5 fruit fly cellular contexts compared by ENCODE assay signal in the genomic region with DNA sequence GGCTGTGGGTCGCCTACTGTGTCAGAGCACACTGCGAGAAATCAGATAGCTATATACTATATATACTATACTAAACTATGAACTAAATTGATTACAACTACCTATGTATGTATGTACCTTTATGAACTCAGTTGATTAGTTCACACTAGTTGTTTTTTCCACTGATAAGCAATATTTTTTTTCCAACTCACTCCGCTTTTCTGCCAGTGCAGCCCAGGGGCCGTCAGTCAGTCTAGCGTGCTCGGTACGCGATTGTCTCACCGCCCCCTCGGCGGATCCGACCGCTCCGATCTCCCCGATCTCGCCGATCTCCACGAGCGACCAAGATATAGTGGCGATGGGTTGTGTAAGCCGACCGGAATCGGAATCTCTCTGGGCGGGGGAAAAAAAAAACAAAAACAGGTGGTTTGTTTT.
TF ChIP-seq lines count a peak whose summit lies in the region.

No protein-coding gene starts in this region.

- TF ChIP-seq CTCF in whole organism, embryonic (GFP tag; optimal IDR thresholded peaks at IDR 0.05; lab: Kevin White, UChicago): peak; percentile 36

TF ChIP-seq in whole organism, adult, 20 proteins besides CTCF, POLR2A, EP300 and RAD21 (continues in another document):
- TF ChIP-seq CG12768 (GFP tag; optimal IDR thresholded peaks at IDR 0.05; lab: Kevin White, UChicago) (peak; percentile 66), bab1 (GFP tag; optimal IDR thresholded peaks at IDR 0.05; lab: Kevin White, UChicago) (no peak), CG7101 (tag; optimal IDR thresholded peaks at IDR 0.05; lab: Kevin White, UChicago) (peak; percentile 72), CG33017 (tag; optimal IDR thresholded peaks at IDR 0.05; lab: Kevin White, UChicago) (peak; percentile 74), Clk (GFP tag; optimal IDR thresholded peaks at IDR 0.05; lab: Kevin White, UChicago) (peak; percentile 8), CG7045 (GFP tag; optimal IDR thresholded peaks at IDR 0.05; lab: Kevin White, UChicago) (peak; percentile 64), Hr96 (GFP tag; optimal IDR thresholded peaks at IDR 0.05; lab: Kevin White, UChicago) (peak; percentile 50), CG11617 (GFP tag; optimal IDR thresholded peaks at IDR 0.05; lab: Kevin White, UChicago) (peak; percentile 38), pad (GFP tag; optimal IDR thresholded peaks at IDR 0.05; lab: Kevin White, UChicago) (peak; percentile 32), CG5204 (GFP tag; optimal IDR thresholded peaks at IDR 0.05; lab: Kevin White, UChicago) (peak; percentile 51), cnc (optimal IDR thresholded peaks at IDR 0.05; lab: Kevin White, UChicago) (no peak), tj (GFP tag; optimal IDR thresholded peaks at IDR 0.05; lab: Kevin White, UChicago) (peak; percentile 30), cic (GFP tag; optimal IDR thresholded peaks at IDR 0.05; lab: Kevin White, UChicago) (peak; percentile 33), Mnt (GFP tag; optimal IDR thresholded peaks at IDR 0.05; lab: Kevin White, UChicago) (peak; percentile 39), Crg-1 (GFP tag; optimal IDR thresholded peaks at IDR 0.05; lab: Kevin White, UChicago) (no peak), kay (GFP tag; lab: Kevin White, UChicago; ENCODE audit: borderline replicate concordance) (peak; percentile 29), toe (GFP tag; optimal IDR thresholded peaks at IDR 0.05; lab: Kevin White, UChicago) (peak; percentile 34)

TF ChIP-seq in whole organism, embryonic, 481 proteins besides CTCF, POLR2A, EP300 and RAD21 (continues in another document):
- TF ChIP-seq CG6765 (GFP tag; optimal IDR thresholded peaks at IDR 0.05; lab: Kevin White, UChicago): peak; percentile 68
- TF ChIP-seq MTF-1 (GFP tag; optimal IDR thresholded peaks at IDR 0.05; lab: Kevin White, UChicago; ENCODE audit: borderline replicate concordance): peak; percentile 34
- peak; percentile 68 for TF ChIP-seq fd3F (GFP tag; optimal IDR thresholded peaks at IDR 0.05; lab: Kevin White, UChicago)
- peak; percentile 19 for TF ChIP-seq Bdp1 (GFP tag; optimal IDR thresholded peaks at IDR 0.05; lab: Kevin White, UChicago)
- TF ChIP-seq CG13624 (GFP tag; optimal IDR thresholded peaks at IDR 0.05; lab: Kevin White, UChicago): peak; percentile 68
- TF ChIP-seq fu2 (GFP tag; optimal IDR thresholded peaks at IDR 0.05; lab: Kevin White, UChicago): no peak
- TF ChIP-seq Atf3 (GFP tag; optimal IDR thresholded peaks at IDR 0.05; lab: Kevin White, UChicago): peak; percentile 22
- peak; percentile 76 for TF ChIP-seq Xbp1 (GFP tag; optimal IDR thresholded peaks at IDR 0.05; lab: Kevin White, UChicago)
- peak; percentile 88 for TF ChIP-seq CG17359 (tag; optimal IDR thresholded peaks at IDR 0.05; lab: Kevin White, UChicago)
- peak; percentile 67 for TF ChIP-seq CG10979 (tag; optimal IDR thresholded peaks at IDR 0.05; lab: Kevin White, UChicago)
- peak; percentile 82 for TF ChIP-seq CG6854 (GFP tag; optimal IDR thresholded peaks at IDR 0.05; lab: Kevin White, UChicago)
- no peak for TF ChIP-seq nerfin-2 (GFP tag; IDR thresholded peaks at IDR 0.05; lab: Robert Waterston, UW; ENCODE audit: partially characterized antibody)
- TF ChIP-seq Sox102F (GFP tag; optimal IDR thresholded peaks at IDR 0.05; lab: Kevin White, UChicago): peak; percentile 88
- no peak for TF ChIP-seq da (GFP tag; optimal IDR thresholded peaks at IDR 0.05; lab: Kevin White, UChicago)
- TF ChIP-seq luna (GFP tag; optimal IDR thresholded peaks at IDR 0.05; lab: Kevin White, UChicago): peak; percentile 17
- TF ChIP-seq HmgZ (tag; optimal IDR thresholded peaks at IDR 0.05; lab: Kevin White, UChicago): peak; percentile 68
- TF ChIP-seq CG12236 (GFP tag; optimal IDR thresholded peaks at IDR 0.05; lab: Kevin White, UChicago): no peak

TF ChIP-seq in whole organism, prepupa, 60 proteins besides CTCF, POLR2A, EP300 and RAD21 (continues in another document):
- peak; percentile 66 for TF ChIP-seq CG4318 (GFP tag; optimal IDR thresholded peaks at IDR 0.05; lab: Kevin White, UChicago)
- peak; percentile 94 for TF ChIP-seq CG6163 (GFP tag; IDR thresholded peaks at IDR 0.05; lab: Robert Waterston, UW)
- peak; percentile 16 for TF ChIP-seq Sox14 (GFP tag; optimal IDR thresholded peaks at IDR 0.05; lab: Kevin White, UChicago)
- TF ChIP-seq fd85E (GFP tag; optimal IDR thresholded peaks at IDR 0.05; lab: Kevin White, UChicago): no peak
- peak; percentile 70 for TF ChIP-seq dac (GFP tag; optimal IDR thresholded peaks at IDR 0.05; lab: Kevin White, UChicago)
- peak; percentile 55 for TF ChIP-seq CG1621 (tag; optimal IDR thresholded peaks at IDR 0.05; lab: Kevin White, UChicago)
- TF ChIP-seq lz (GFP tag; optimal IDR thresholded peaks at IDR 0.05; lab: Kevin White, UChicago): peak; percentile 29
- TF ChIP-seq CG6808 (GFP tag; optimal IDR thresholded peaks at IDR 0.05; lab: Kevin White, UChicago): peak; percentile 74
- no peak for TF ChIP-seq Eip93F (GFP tag; optimal IDR thresholded peaks at IDR 0.05; lab: Kevin White, UChicago)
- TF ChIP-seq acj6 (GFP tag; optimal IDR thresholded peaks at IDR 0.05; lab: Kevin White, UChicago): peak; percentile 51
- TF ChIP-seq achi (GFP tag; optimal IDR thresholded peaks at IDR 0.05; lab: Kevin White, UChicago): peak; percentile 54
- peak; percentile 4 for TF ChIP-seq cyc (GFP tag; optimal IDR thresholded peaks at IDR 0.05; lab: Kevin White, UChicago)
- TF ChIP-seq Blimp-1 (GFP tag; optimal IDR thresholded peaks at IDR 0.05; lab: Kevin White, UChicago): no peak
- peak; percentile 71 for TF ChIP-seq Eip75B (GFP tag; optimal IDR thresholded peaks at IDR 0.05; lab: Kevin White, UChicago)
- peak; percentile 91 for TF ChIP-seq CG11294 (GFP tag; IDR thresholded peaks at IDR 0.05; lab: Robert Waterston, UW)
- peak; percentile 77 for TF ChIP-seq Ets96B (tag; optimal IDR thresholded peaks at IDR 0.05; lab: Kevin White, UChicago)
- TF ChIP-seq vri (GFP tag; optimal IDR thresholded peaks at IDR 0.05; lab: Kevin White, UChicago): no peak
- TF ChIP-seq svp (GFP tag; lab: Kevin White, UChicago): peak; percentile 87
- TF ChIP-seq CG8119 (GFP tag; IDR thresholded peaks at IDR 0.05; lab: Robert Waterston, UW): peak; percentile 86

TF ChIP-seq in whole organism, pupa, 21 proteins besides CTCF, POLR2A, EP300 and RAD21 (continues in another document):
- TF ChIP-seq Ets98B (GFP tag; IDR thresholded peaks at IDR 0.05; lab: Robert Waterston, UW) (peak; percentile 95), CG12605 (GFP tag; IDR thresholded peaks at IDR 0.05; lab: Robert Waterston, UW) (peak; percentile 87), CG34367 (tag; optimal IDR thresholded peaks at IDR 0.05; lab: Kevin White, UChicago) (peak; percentile 45), fd96Ca (GFP tag; IDR thresholded peaks at IDR 0.05; lab: Robert Waterston, UW) (peak; percentile 97), CG13204 (GFP tag; optimal IDR thresholded peaks at IDR 0.05; lab: Kevin White, UChicago) (no peak), rn (GFP tag; IDR thresholded peaks at IDR 0.05; lab: Robert Waterston, UW) (peak; percentile 86), CG8301 (tag; optimal IDR thresholded peaks at IDR 0.05; lab: Kevin White, UChicago) (peak; percentile 86), Pif1B (GFP tag; optimal IDR thresholded peaks at IDR 0.05; lab: Kevin White, UChicago) (peak; percentile 63), CG9948 (tag; optimal IDR thresholded peaks at IDR 0.05; lab: Kevin White, UChicago) (peak; percentile 62), CG17806 (tag; optimal IDR thresholded peaks at IDR 0.05; lab: Kevin White, UChicago) (peak; percentile 65), gl (tag; optimal IDR thresholded peaks at IDR 0.05; lab: Kevin White, UChicago) (peak; percentile 57), CG4496 (GFP tag; IDR thresholded peaks at IDR 0.05; lab: Robert Waterston, UW) (peak; percentile 97), Snoo (tag; optimal IDR thresholded peaks at IDR 0.05; lab: Kevin White, UChicago) (no peak), Pif1A (GFP tag; optimal IDR thresholded peaks at IDR 0.05; lab: Kevin White, UChicago) (peak; percentile 71), CG10348 (GFP tag; IDR thresholded peaks at IDR 0.05; lab: Robert Waterston, UW) (peak; percentile 53), D1 (tag; optimal IDR thresholded peaks at IDR 0.05; lab: Kevin White, UChicago) (no peak), CG14655 (GFP tag; optimal IDR thresholded peaks at IDR 0.05; lab: Kevin White, UChicago) (peak; percentile 85), CG8159 (tag; optimal IDR thresholded peaks at IDR 0.05; lab: Kevin White, UChicago) (peak; percentile 81), EcR (GFP tag; optimal IDR thresholded peaks at IDR 0.05; lab: Kevin White, UChicago) (no peak), CG32121 (GFP tag; IDR thresholded peaks at IDR 0.05; lab: Robert Waterston, UW) (peak; percentile 94)

TF ChIP-seq in whole organism, wandering third instar larva, 38 proteins besides CTCF, POLR2A, EP300 and RAD21:
- no peak for TF ChIP-seq pan (optimal IDR thresholded peaks at IDR 0.05; lab: Kevin White, UChicago)
- TF ChIP-seq h (GFP tag; optimal IDR thresholded peaks at IDR 0.05; lab: Kevin White, UChicago): peak; percentile 53
- TF ChIP-seq ey (GFP tag; optimal IDR thresholded peaks at IDR 0.05; lab: Kevin White, UChicago): peak; percentile 8
- no peak for TF ChIP-seq N (GFP tag; optimal IDR thresholded peaks at IDR 0.05; lab: Kevin White, UChicago)
- TF ChIP-seq HLH106 (tag; optimal IDR thresholded peaks at IDR 0.05; lab: Kevin White, UChicago): peak; percentile 4
- TF ChIP-seq foxo (GFP tag; optimal IDR thresholded peaks at IDR 0.05; lab: Kevin White, UChicago): peak in 1 of 2 experiments; percentile 40
- TF ChIP-seq sv (GFP tag; optimal IDR thresholded peaks at IDR 0.05; lab: Kevin White, UChicago): peak; percentile 67
